Fruit fly (Drosophila melanogaster) whole organism, embryonic: ENCODE results near the gene Reck.

Experiments used
- BtbVII ChIP-seq: fragments of 200-800 bp; sonication (Bioruptor generic); optimal IDR thresholded peaks from 3 replicates; lab custom pipeline; 2017; ENCODE audit warnings: missing biosample characterization, mild to moderate bottlenecking, missing genetic modification characterization
- CG10147 ChIP-seq: fragments of 200-800 bp; sonication (Bioruptor generic); optimal IDR thresholded peaks from 2 replicates; lab custom pipeline; 2019; ENCODE audit warnings: missing biosample characterization, mild to moderate bottlenecking, missing genetic modification characterization, moderate library complexity
- CG10267 ChIP-seq: fragments of 200-800 bp; sonication (Bioruptor generic); optimal IDR thresholded peaks from 2 replicates; lab custom pipeline; 2018; ENCODE audit warnings: missing biosample characterization, mild to moderate bottlenecking, missing genetic modification characterization, moderate library complexity
- CG11504 ChIP-seq: fragments of 200-800 bp; sonication (Bioruptor generic); optimal IDR thresholded peaks from 3 replicates; lab custom pipeline; 2019; ENCODE audit warnings: missing biosample characterization, mild to moderate bottlenecking, missing genetic modification characterization, moderate library complexity
- CG12104 ChIP-seq: fragments of 200-800 bp; sonication (Bioruptor generic); optimal IDR thresholded peaks from 3 replicates; lab custom pipeline; 2016; ENCODE audit warnings: missing biosample characterization, missing genetic modification characterization
- CG12299 ChIP-seq: fragments of 200-800 bp; sonication (Bioruptor generic); optimal IDR thresholded peaks from 2 replicates; lab custom pipeline; 2018; ENCODE audit warnings: missing biosample characterization, mild to moderate bottlenecking, missing genetic modification characterization
- CG12391 ChIP-seq: fragments of 200-800 bp; sonication (Bioruptor generic); optimal IDR thresholded peaks from 3 replicates; lab custom pipeline; 2018; ENCODE audit warnings: missing biosample characterization, mild to moderate bottlenecking, missing genetic modification characterization, moderate library complexity
- CG13296 ChIP-seq: fragments of 200-800 bp; sonication (Bioruptor generic); optimal IDR thresholded peaks from 3 replicates; lab custom pipeline; 2018; ENCODE audit warnings: missing biosample characterization, mild to moderate bottlenecking, missing genetic modification characterization
- CG13894 ChIP-seq: fragments of 200-800 bp; sonication (Bioruptor generic); optimal IDR thresholded peaks from 3 replicates; lab custom pipeline; 2018; ENCODE audit warnings: missing biosample characterization, mild to moderate bottlenecking, missing genetic modification characterization, moderate library complexity
- CG17361 ChIP-seq: fragments of 200-800 bp; sonication (Bioruptor generic); IDR thresholded peaks from 3 replicates; pipeline ENCODE4 v1.3.6; 2022; ENCODE audit warnings: missing biosample characterization, missing genetic modification characterization
- CG2120 ChIP-seq: fragments of 200-800 bp; sonication (Bioruptor generic); optimal IDR thresholded peaks from 3 replicates; lab custom pipeline; 2016; ENCODE audit warnings: missing biosample characterization, missing genetic modification characterization
- CG2678 ChIP-seq: fragments of 200-800 bp; sonication (Bioruptor generic); optimal IDR thresholded peaks from 3 replicates; lab custom pipeline; 2019; ENCODE audit warnings: missing biosample characterization, mild to moderate bottlenecking, missing genetic modification characterization, moderate library complexity
- CG2712 ChIP-seq: fragments of 200-800 bp; optimal IDR thresholded peaks from 3 replicates; lab custom pipeline; 2019; ENCODE audit warnings: missing biosample characterization, mild to moderate bottlenecking, missing genetic modification characterization, moderate library complexity
- CG30403 ChIP-seq: fragments of 200-800 bp; sonication (Bioruptor generic); optimal IDR thresholded peaks from 3 replicates; lab custom pipeline; 2016; ENCODE audit warnings: missing biosample characterization, missing genetic modification characterization
- CG3163 ChIP-seq: fragments of 200-800 bp; sonication (Bioruptor generic); optimal IDR thresholded peaks from 3 replicates; lab custom pipeline; 2016; ENCODE audit warnings: missing biosample characterization, missing genetic modification characterization
- CG5180 ChIP-seq: fragments of 200-800 bp; sonication (Bioruptor generic); optimal IDR thresholded peaks from 3 replicates; lab custom pipeline; 2017; ENCODE audit warnings: missing biosample characterization, missing genetic modification characterization, mild to moderate bottlenecking, moderate library complexity, missing genetic modification reagents
- CG6765 ChIP-seq: fragments of 200-800 bp; sonication (Bioruptor generic); optimal IDR thresholded peaks from 3 replicates; lab custom pipeline; 2017; ENCODE audit warnings: missing biosample characterization, mild to moderate bottlenecking, missing genetic modification characterization
- CG7271 ChIP-seq: fragments of 200-800 bp; sonication (Bioruptor generic); optimal IDR thresholded peaks from 2 replicates; lab custom pipeline; 2018; ENCODE audit warnings: missing biosample characterization, mild to moderate bottlenecking, missing genetic modification characterization, moderate library complexity
- CG7556 ChIP-seq: fragments of 200-800 bp; sonication (Bioruptor generic); optimal IDR thresholded peaks from 2 replicates; lab custom pipeline; 2017; ENCODE audit warnings: missing biosample characterization, mild to moderate bottlenecking, missing genetic modification characterization
- CG8924 ChIP-seq: fragments of 200-800 bp; optimal IDR thresholded peaks from 3 replicates; lab custom pipeline; 2019; ENCODE audit warnings: missing biosample characterization, mild to moderate bottlenecking, missing genetic modification characterization, moderate library complexity
- CG9437 ChIP-seq: fragments of 200-800 bp; sonication (Bioruptor generic); optimal IDR thresholded peaks from 2 replicates; lab custom pipeline; 2018; ENCODE audit warnings: missing biosample characterization, mild to moderate bottlenecking, missing genetic modification characterization
- CG9727 ChIP-seq: fragments of 200-800 bp; sonication (Bioruptor generic); optimal IDR thresholded peaks from 3 replicates; lab custom pipeline; 2017; ENCODE audit warnings: missing biosample characterization, mild to moderate bottlenecking, missing genetic modification characterization
- CG9932 ChIP-seq: fragments of 200-800 bp; sonication (Bioruptor generic); IDR thresholded peaks from 2 replicates; pipeline ENCODE4 v1.3.6; 2022; ENCODE audit warnings: missing biosample characterization, missing genetic modification characterization
- D ChIP-seq, 2 experiments: fragments of 200-800 bp in 1 of 2; fragments of >200 bp in 1 of 2; sonication (Bioruptor generic) in 1 of 2; optimal IDR thresholded peaks; 2 replicates in 1 of 2; 3 replicates in 1 of 2; lab custom pipeline; 2017; ENCODE audit warnings: mild to moderate bottlenecking in 1 of 2, missing biosample characterization in 1 of 2, missing genetic modification characterization in 1 of 2, missing genetic modification reagents in 1 of 2
- D19B ChIP-seq: fragments of 200-800 bp; sonication (Bioruptor generic); optimal IDR thresholded peaks from 2 replicates; lab custom pipeline; 2017; ENCODE audit warnings: missing biosample characterization, mild to moderate bottlenecking, missing genetic modification characterization
- Deaf1 ChIP-seq: fragments of 200-800 bp; optimal IDR thresholded peaks from 3 replicates; lab custom pipeline; 2019; ENCODE audit warnings: missing biosample characterization, mild to moderate bottlenecking, missing genetic modification characterization, moderate library complexity
- Dek ChIP-seq: fragments of 200-800 bp; sonication (Bioruptor generic); optimal IDR thresholded peaks from 3 replicates; lab custom pipeline; 2019; ENCODE audit warnings: missing biosample characterization, mild to moderate bottlenecking, missing genetic modification characterization, moderate library complexity
- GATAe ChIP-seq: fragments of 200-800 bp; sonication (Bioruptor generic); conservative IDR thresholded peaks from 2 replicates; pipeline ENCODE4 v1.3.6; 2022; ENCODE audit warnings: missing biosample characterization, missing genetic modification characterization
- Hand ChIP-seq: fragments of 200-800 bp; sonication (Bioruptor generic); optimal IDR thresholded peaks from 2 replicates; lab custom pipeline; 2017; ENCODE audit warnings: mild to moderate bottlenecking, missing biosample characterization, missing genetic modification reagents, missing genetic modification characterization
- Hr51 ChIP-seq, 2 experiments: fragments of 200-800 bp; sonication (Bioruptor generic); optimal IDR thresholded peaks; 2 replicates in 1 of 2; 3 replicates in 1 of 2; lab custom pipeline; 2016 to 2018; ENCODE audit warnings: missing biosample characterization in 2 of 2, missing genetic modification characterization in 2 of 2, mild to moderate bottlenecking in 1 of 2, moderate library complexity in 1 of 2
- Kr ChIP-seq: fragments of 200-800 bp; sonication (Bioruptor generic); optimal IDR thresholded peaks from 2 replicates; lab custom pipeline; 2017; ENCODE audit warnings: missing biosample characterization, mild to moderate bottlenecking, missing genetic modification characterization
- Meics ChIP-seq: fragments of 200-800 bp; sonication (Bioruptor generic); optimal IDR thresholded peaks from 2 replicates; lab custom pipeline; 2017; ENCODE audit warnings: missing biosample characterization, mild to moderate bottlenecking, missing genetic modification characterization
- NK7.1 ChIP-seq: fragments of 200-800 bp; sonication (Bioruptor generic); optimal IDR thresholded peaks from 3 replicates; lab custom pipeline; 2016; ENCODE audit warnings: missing biosample characterization, missing genetic modification characterization
- Opbp ChIP-seq: fragments of 200-800 bp; sonication (Bioruptor generic); IDR thresholded peaks from 3 replicates; pipeline ENCODE4 v1.3.6; 2022; ENCODE audit warnings: missing biosample characterization, missing genetic modification characterization; ENCODE audit not compliant: partially characterized antibody
- Ravus ChIP-seq: fragments of 200-800 bp; sonication (Bioruptor generic); IDR thresholded peaks from 2 replicates; pipeline ENCODE4 v1.3.6; 2022; ENCODE audit warnings: missing biosample characterization, missing genetic modification characterization
- Six4 ChIP-seq: fragments of 200-800 bp; sonication (Bioruptor generic); optimal IDR thresholded peaks from 2 replicates; lab custom pipeline; 2016; ENCODE audit warnings: missing biosample characterization, missing genetic modification characterization
- Sox102F ChIP-seq: fragments of 200-800 bp; sonication (Bioruptor generic); optimal IDR thresholded peaks from 2 replicates; lab custom pipeline; 2018; ENCODE audit warnings: missing biosample characterization, mild to moderate bottlenecking, missing genetic modification characterization, moderate library complexity
- Xbp1 ChIP-seq: fragments of 200-800 bp; sonication (Bioruptor generic); optimal IDR thresholded peaks from 3 replicates; lab custom pipeline; 2016; ENCODE audit warnings: missing biosample characterization, mild to moderate bottlenecking, missing genetic modification characterization
- caup ChIP-seq: fragments of 200-800 bp; sonication (Bioruptor generic); optimal IDR thresholded peaks from 3 replicates; lab custom pipeline; 2017; ENCODE audit warnings: missing biosample characterization, mild to moderate bottlenecking, missing genetic modification characterization, moderate library complexity; ENCODE audit not compliant: severe bottlenecking
- esg ChIP-seq: fragments of 200-800 bp; sonication (Bioruptor generic); conservative IDR thresholded peaks from 2 replicates; pipeline ENCODE4 v1.3.6; 2022; ENCODE audit warnings: missing biosample characterization, missing genetic modification characterization
- exex ChIP-seq: fragments of 200-800 bp; sonication (Bioruptor generic); optimal IDR thresholded peaks from 4 replicates; lab custom pipeline; 2018; ENCODE audit warnings: missing biosample characterization, mild to moderate bottlenecking, missing genetic modification characterization, moderate library complexity
- fd96Cb ChIP-seq: fragments of 200-800 bp; sonication (Bioruptor generic); optimal IDR thresholded peaks from 2 replicates; lab custom pipeline; 2018; ENCODE audit warnings: missing biosample characterization, mild to moderate bottlenecking, missing genetic modification characterization, moderate library complexity
- nmo ChIP-seq: fragments of 200-800 bp; sonication (Bioruptor generic); optimal IDR thresholded peaks from 2 replicates; lab custom pipeline; 2018; ENCODE audit warnings: missing biosample characterization, mild to moderate bottlenecking, missing genetic modification characterization, moderate library complexity
- phol ChIP-seq: fragments of 200-800 bp; sonication (Bioruptor generic); optimal IDR thresholded peaks from 3 replicates; lab custom pipeline; 2018; ENCODE audit warnings: missing biosample characterization, mild to moderate bottlenecking, missing genetic modification characterization, moderate library complexity
- sens ChIP-seq: fragments of 200-800 bp; sonication (Bioruptor generic); peaks from one replicate; lab custom pipeline; 2016; ENCODE audit warnings: missing biosample characterization, missing genetic modification characterization
- slp2 ChIP-seq: fragments of 200-800 bp; sonication (Bioruptor generic); optimal IDR thresholded peaks from 2 replicates; lab custom pipeline; 2016; ENCODE audit warnings: missing biosample characterization, missing genetic modification characterization
- sob ChIP-seq: fragments of 200-800 bp; sonication (Bioruptor generic); IDR thresholded peaks from 2 replicates; pipeline ENCODE4 v1.3.6; 2022; ENCODE audit warnings: missing biosample characterization, missing genetic modification characterization
- tap ChIP-seq: fragments of 200-800 bp; optimal IDR thresholded peaks from 3 replicates; lab custom pipeline; 2019; ENCODE audit warnings: missing biosample characterization, mild to moderate bottlenecking, missing genetic modification characterization, moderate library complexity

Gene Reck

DNA sequence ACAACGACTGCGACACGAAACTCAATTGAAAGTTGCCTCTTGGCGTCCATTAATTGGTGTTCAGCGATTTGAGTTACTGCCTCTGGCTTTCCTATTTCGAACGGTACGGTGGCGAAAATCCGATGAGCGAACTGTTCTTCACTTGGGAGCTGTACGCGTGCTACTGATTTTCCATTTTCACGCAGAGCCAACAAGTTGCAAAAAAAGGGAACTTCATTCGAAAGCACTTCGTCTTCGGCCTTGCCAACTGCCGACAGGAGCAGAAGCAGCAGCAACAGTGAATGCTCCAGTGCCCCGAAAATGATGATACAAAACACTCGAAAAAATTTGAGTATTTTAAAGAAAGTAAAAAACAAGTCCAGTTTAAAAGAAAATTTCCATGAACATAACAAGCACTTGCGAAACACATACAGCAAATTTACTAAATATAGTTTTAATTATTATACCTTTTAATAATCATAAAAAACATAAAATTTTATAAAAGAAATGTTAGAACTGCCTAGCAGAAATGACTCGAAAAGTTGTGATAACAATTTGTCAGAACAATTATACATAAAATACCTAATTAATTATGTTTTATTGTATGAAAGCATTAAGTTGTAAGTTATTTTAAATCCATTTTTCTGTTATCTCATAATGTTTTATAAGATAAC is 20.3 kb upstream of the Reck start (continued):
- TF ChIP-seq D (optimal IDR thresholded peaks at IDR 0.05; lab: Kevin White, UChicago) (no peak), D (GFP tag; optimal IDR thresholded peaks at IDR 0.05; lab: Kevin White, UChicago) (peak; percentile 30), CG10267 (peak; percentile 44), CG2712 (tag; lab: Kevin White, UChicago) (peak; percentile 42), Xbp1 (GFP tag; lab: Kevin White, UChicago) (peak; percentile 7), phol (tag; lab: Kevin White, UChicago) (peak; percentile 40), Sox102F (GFP tag; lab: Kevin White, UChicago) (peak; percentile 38), BtbVII (peak; percentile 14), CG2120 (GFP tag; lab: Kevin White, UChicago) (peak; percentile 35), sens (GFP tag; lab: Kevin White, UChicago) (peak; percentile 41), nmo (GFP tag; lab: Kevin White, UChicago) (peak; percentile 35), caup (GFP tag; lab: Kevin White, UChicago) (peak; percentile 48), CG8924 (tag; lab: Kevin White, UChicago) (peak; percentile 57), CG12299 (tag; lab: Kevin White, UChicago) (peak; percentile 24), exex (tag; lab: Kevin White, UChicago) (peak; percentile 3), Hr51 (GFP tag; optimal IDR thresholded peaks at IDR 0.05; lab: Kevin White, UChicago) (peak in 1 of 2 experiments; percentile 58), CG11504 (tag; lab: Kevin White, UChicago) (peak; percentile 72), CG17361 (GFP tag; lab: Robert Waterston, UW) (peak; percentile 65; the same call in 2 of the 3 replicates), Deaf1 (tag; lab: Kevin White, UChicago) (peak; percentile 64), D19B (GFP tag; lab: Kevin White, UChicago) (peak; percentile 23), CG30403 (GFP tag; lab: Kevin White, UChicago) (peak; percentile 29), CG2678 (tag; lab: Kevin White, UChicago) (peak; percentile 83), CG7556 (GFP tag; lab: Kevin White, UChicago) (peak; percentile 85), NK7.1 (GFP tag; lab: Kevin White, UChicago) (no peak), Dek (peak; percentile 26), CG7271 (tag; lab: Kevin White, UChicago) (no peak), CG5180 (GFP tag; lab: Kevin White, UChicago) (peak; percentile 6), CG12391 (tag; lab: Kevin White, UChicago) (peak; percentile 54), GATAe (GFP tag; lab: Robert Waterston, UW) (no peak), CG6765 (GFP tag; lab: Kevin White, UChicago) (peak; percentile 53), CG3163 (no peak), fd96Cb (tag; lab: Kevin White, UChicago) (peak; percentile 6), Hand (peak; percentile 73), Six4 (GFP tag; lab: Kevin White, UChicago) (peak; percentile 6), Opbp (GFP tag; lab: Robert Waterston, UW) (no peak), CG10147 (GFP tag; lab: Kevin White, UChicago) (peak; percentile 59), CG12104 (GFP tag; lab: Kevin White, UChicago) (peak; percentile 21), sob (GFP tag; lab: Robert Waterston, UW) (no peak), CG9437 (peak; percentile 40), esg (GFP tag; lab: Robert Waterston, UW) (no peak), Meics (GFP tag; lab: Kevin White, UChicago) (peak; percentile 78), Ravus (GFP tag; lab: Robert Waterston, UW) (no peak), CG13296 (GFP tag; lab: Kevin White, UChicago) (peak; percentile 54), tap (tag; lab: Kevin White, UChicago) (peak; percentile 12), CG9727 (peak; percentile 58), Kr (GFP tag; lab: Kevin White, UChicago) (no peak), CG9932 (GFP tag; lab: Robert Waterston, UW) (no peak), slp2 (GFP tag; lab: Kevin White, UChicago) (no peak), CG13894 (tag; lab: Kevin White, UChicago) (no peak)
